Worm (Caenorhabditis elegans): ENCODE results near the gene srh-308.
"Not testable (repeated sequence)": the region's sequence is repeated elsewhere in the genome, so short reads cannot be mapped to it uniquely, and the experiment has no call there.

srh-308 gene

ce11 chrV:14017476-14017875, at the start of gene srh-308:
TSS of gene srh-308 (minus strand) at chrV:14017576.
- TF ChIP-seq ztf-1 (GFP tag; conservative IDR thresholded peaks at IDR 0.05), result no peak

DNA sequence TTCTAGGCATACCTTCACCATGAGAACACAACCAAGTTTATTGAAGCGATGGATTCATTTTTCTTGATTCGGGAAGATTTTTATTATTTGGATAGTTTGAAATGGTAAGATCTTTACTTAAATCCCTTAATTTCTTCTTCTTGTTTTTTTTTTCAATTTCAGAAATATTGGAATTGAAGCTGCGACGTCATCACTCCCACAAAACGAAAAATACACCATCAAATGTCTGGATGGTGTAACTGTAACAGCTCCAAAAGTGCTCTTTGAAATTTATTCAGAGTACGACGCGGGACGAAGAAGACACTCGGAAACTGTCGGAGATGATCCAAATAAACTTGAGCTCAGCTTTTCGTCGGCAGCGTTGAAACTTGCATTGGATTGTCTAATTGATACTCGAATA, 47.0 kb upstream of the srh-308 start, which contains the start of gene D1086.21:
Gene D1086.21 (plus strand): TSS at position 301 of the 400 bp plus-strand sequence.
- no peak for TF ChIP-seq fos-1 (tag; optimal IDR thresholded peaks at IDR 0.05)
- no peak for TF ChIP-seq C34F6.9 (tag; optimal IDR thresholded peaks at IDR 0.05)
- no peak for TF ChIP-seq nhr-237 (tag; optimal IDR thresholded peaks at IDR 0.05)
- no peak for TF ChIP-seq skn-1 (tag; optimal IDR thresholded peaks at IDR 0.05)
- no peak for TF ChIP-seq nhr-23 (tag; optimal IDR thresholded peaks at IDR 0.05)

DNA sequence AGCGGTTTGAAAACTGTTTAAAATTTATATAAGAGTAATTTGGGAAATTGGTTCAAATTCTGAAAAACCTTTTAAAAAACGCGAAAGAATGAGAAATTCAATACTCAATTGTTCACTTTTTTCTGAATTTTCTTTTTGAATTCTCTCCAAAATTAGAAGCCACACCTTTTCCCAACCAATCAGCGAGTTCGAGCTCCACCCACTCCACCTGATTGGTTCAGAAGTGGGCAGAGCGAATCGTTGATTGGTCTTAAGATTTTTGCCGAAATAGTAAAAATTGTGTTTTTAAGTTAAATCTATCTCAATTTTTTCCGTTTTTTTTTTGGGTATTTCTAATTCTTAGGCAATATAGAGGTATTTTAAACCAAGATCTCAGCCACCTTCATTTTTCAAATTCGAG, 46.6 kb upstream of the srh-308 start:
- TF ChIP-seq mab-5 (tag; optimal IDR thresholded peaks at IDR 0.05) (no peak), lin-39 (tag; optimal IDR thresholded peaks at IDR 0.05) (no peak), sma-3 (GFP tag; optimal IDR thresholded peaks at IDR 0.05) (no peak), alr-1 (tag; optimal IDR thresholded peaks at IDR 0.05) (no peak), aly-2 (tag; optimal IDR thresholded peaks at IDR 0.05) (no peak), peb-1 (tag; optimal IDR thresholded peaks at IDR 0.05) (no peak), blmp-1 (tag; optimal IDR thresholded peaks at IDR 0.05; ENCODE audit: insufficient read depth) (no peak), lsy-2 (tag; optimal IDR thresholded peaks at IDR 0.05) (no peak), mdl-1 (tag; optimal IDR thresholded peaks at IDR 0.05) (no peak), ztf-4 (tag; optimal IDR thresholded peaks at IDR 0.05) (no peak), nhr-23 (tag; optimal IDR thresholded peaks at IDR 0.05) (no peak), sma-9 (GFP tag; optimal IDR thresholded peaks at IDR 0.05) (no peak), sma-9 (tag; optimal IDR thresholded peaks at IDR 0.05) (no peak), fos-1 (tag; optimal IDR thresholded peaks at IDR 0.05) (no peak), ztf-11 (tag; optimal IDR thresholded peaks at IDR 0.05) (no peak), ceh-16 (tag; optimal IDR thresholded peaks at IDR 0.05) (no peak), dmd-4 (tag; optimal IDR thresholded peaks at IDR 0.05) (no peak)

DNA sequence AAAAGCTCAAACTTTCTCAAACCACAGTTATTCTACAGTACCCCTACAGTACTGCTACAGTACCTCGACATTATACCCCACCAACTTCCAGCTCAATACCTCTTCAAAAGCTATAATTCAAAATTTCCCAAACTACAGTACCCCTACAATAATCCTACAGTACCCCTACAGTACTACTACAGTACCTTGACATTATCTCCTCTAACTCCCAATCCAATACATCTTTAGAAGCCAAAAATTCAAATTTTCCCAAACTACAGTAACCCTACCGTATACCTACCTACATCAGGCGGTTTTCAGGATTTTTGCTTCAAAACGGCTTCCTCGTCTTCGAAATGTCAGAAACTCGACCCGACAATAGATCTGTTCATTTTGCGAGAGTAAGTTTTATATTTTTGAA, 40.2 kb upstream of the srh-308 start, which contains the start of gene F58D12.3:
Gene F58D12.3 (plus strand): TSS at position 301 of the 400 bp plus-strand sequence.
- TF ChIP-seq elt-1 (tag; optimal IDR thresholded peaks at IDR 0.05), result no peak
- TF ChIP-seq nhr-23 (tag; optimal IDR thresholded peaks at IDR 0.05), result no peak
- no peak for TF ChIP-seq unc-62 (GFP tag; optimal IDR thresholded peaks at IDR 0.05)

- TF ChIP-seq skn-1 (tag; optimal IDR thresholded peaks at IDR 0.05) (peak; percentile 13), ZK546.5 (tag; optimal IDR thresholded peaks at IDR 0.05) (peak; percentile 35), Y55F3AM.14 (GFP tag; optimal IDR thresholded peaks at IDR 0.05) (peak; percentile 86), nhr-237 (tag; optimal IDR thresholded peaks at IDR 0.05) (peak; percentile 33), ceh-82 (tag; optimal IDR thresholded peaks at IDR 0.05) (peak; percentile 67), nhr-21 (tag; optimal IDR thresholded peaks at IDR 0.05) (peak; percentile 97), sma-9 (GFP tag; optimal IDR thresholded peaks at IDR 0.05) (peak; percentile 99), lin-11 (tag; optimal IDR thresholded peaks at IDR 0.05) (peak; percentile 94), sma-3 (GFP tag; optimal IDR thresholded peaks at IDR 0.05) (peak; percentile 98), lsy-2 (tag; optimal IDR thresholded peaks at IDR 0.05) (peak; percentile 82 to 93), sem-4 (tag; optimal IDR thresholded peaks at IDR 0.05) (peak; percentile 93), snpc-4 (tag; optimal IDR thresholded peaks at IDR 0.05) (peak; percentile 68), fos-1 (tag; optimal IDR thresholded peaks at IDR 0.05) (peak; percentile 83), zag-1 (tag; optimal IDR thresholded peaks at IDR 0.05) (peak; percentile 69), ztf-4 (tag; optimal IDR thresholded peaks at IDR 0.05) (peak; percentile 84), nhr-25 (tag; optimal IDR thresholded peaks at IDR 0.05) (peak; percentile 90), ceh-16 (tag; optimal IDR thresholded peaks at IDR 0.05) (peak; percentile 89), mdl-1 (tag; optimal IDR thresholded peaks at IDR 0.05) (peak; percentile 58 to 68), dmd-4 (tag; optimal IDR thresholded peaks at IDR 0.05) (peak; percentile 60), unc-62 (GFP tag; optimal IDR thresholded peaks at IDR 0.05) (peak; percentile 55), nhr-10 (tag; optimal IDR thresholded peaks at IDR 0.05) (peak; percentile 39), C34F6.9 (tag; optimal IDR thresholded peaks at IDR 0.05) (peak; percentile 91), mab-5 (tag; optimal IDR thresholded peaks at IDR 0.05) (peak; percentile 67), egl-27 (tag; optimal IDR thresholded peaks at IDR 0.05) (peak; percentile 76), blmp-1 (tag; optimal IDR thresholded peaks at IDR 0.05; ENCODE audit: insufficient read depth) (peak; percentile 80), unc-55 (GFP tag; optimal IDR thresholded peaks at IDR 0.05) (peak; percentile 78), nhr-77 (tag; optimal IDR thresholded peaks at IDR 0.05) (peak; percentile 7), F13H6.1 (tag; optimal IDR thresholded peaks at IDR 0.05) (peak; percentile 96), nhr-129 (tag; optimal IDR thresholded peaks at IDR 0.05) (peak; percentile 68), lin-13 (GFP tag; optimal IDR thresholded peaks at IDR 0.05) (peak; percentile 87), R02D3.7 (tag; optimal IDR thresholded peaks at IDR 0.05) (peak; percentile 48), gmeb-1 (tag; optimal IDR thresholded peaks at IDR 0.05) (peak; percentile 88), crh-2 (tag; optimal IDR thresholded peaks at IDR 0.05) (peak; percentile 93)
- TF ChIP-seq sma-9 (tag; optimal IDR thresholded peaks at IDR 0.05), result not testable (repeated sequence)
Observed at ce11 chrV:14055097-14055496, 37.7 kb upstream of the srh-308 start.
